Worm (Caenorhabditis elegans) whole organism, midembryonic: ENCODE measurements around the gene bed-2.

Experiments used
- T22C8.4 ChIP-seq: fragments of 200-800 bp; sonication (Bioruptor generic); IDR thresholded peaks from 2 replicates; pipeline ENCODE4 v1.3.6; 2022; ENCODE audit warnings: missing genetic modification characterization, missing compliant biosample characterization
- cog-1 ChIP-seq: sonication (generic microtip); optimal IDR thresholded peaks from 2 replicates; lab custom pipeline; 2016; ENCODE audit warnings: missing genetic modification characterization, missing compliant biosample characterization
- flt-1 ChIP-seq: fragments of 200-800 bp; sonication (Bioruptor generic); IDR thresholded peaks from 2 replicates; pipeline ENCODE4 v1.3.6; 2022; ENCODE audit warnings: missing genetic modification characterization, missing compliant biosample characterization
- klf-2 ChIP-seq: fragments of 200-800 bp; sonication (Bioruptor generic); conservative IDR thresholded peaks from 2 replicates; pipeline ENCODE4 v1.3.6; 2022; ENCODE audit warnings: missing genetic modification reagents, missing genetic modification characterization, missing compliant biosample characterization
- med-1 ChIP-seq: sonication (generic microtip); optimal IDR thresholded peaks from 2 replicates; lab custom pipeline; 2017; ENCODE audit warnings: missing genetic modification characterization, mild to moderate bottlenecking, missing compliant biosample characterization, antibody characterized with exemption, missing genetic modification reagents; ENCODE audit not compliant: insufficient read depth
- ref-1 ChIP-seq: fragments of 200-800 bp; sonication (Bioruptor generic); conservative IDR thresholded peaks from 2 replicates; pipeline ENCODE4 v1.3.6; 2022; ENCODE audit warnings: missing genetic modification reagents, missing genetic modification characterization, missing compliant biosample characterization
- tab-1 ChIP-seq: fragments of 200-800 bp; sonication (Bioruptor generic); IDR thresholded peaks from 2 replicates; pipeline ENCODE4 v1.3.6; 2022; ENCODE audit warnings: missing genetic modification characterization, missing compliant biosample characterization
- ztf-23 ChIP-seq: fragments of 200-800 bp; sonication (Bioruptor generic); IDR thresholded peaks from 2 replicates; pipeline ENCODE4 v1.3.6; 2022; ENCODE audit warnings: missing genetic modification reagents, missing genetic modification characterization, missing compliant biosample characterization
- ztf-29 ChIP-seq: fragments of 200-800 bp; sonication (Bioruptor generic); IDR thresholded peaks from 2 replicates; pipeline ENCODE4 v1.3.6; 2022; ENCODE audit warnings: missing genetic modification reagents, missing genetic modification characterization, missing compliant biosample characterization

Gene bed-2

DNA sequence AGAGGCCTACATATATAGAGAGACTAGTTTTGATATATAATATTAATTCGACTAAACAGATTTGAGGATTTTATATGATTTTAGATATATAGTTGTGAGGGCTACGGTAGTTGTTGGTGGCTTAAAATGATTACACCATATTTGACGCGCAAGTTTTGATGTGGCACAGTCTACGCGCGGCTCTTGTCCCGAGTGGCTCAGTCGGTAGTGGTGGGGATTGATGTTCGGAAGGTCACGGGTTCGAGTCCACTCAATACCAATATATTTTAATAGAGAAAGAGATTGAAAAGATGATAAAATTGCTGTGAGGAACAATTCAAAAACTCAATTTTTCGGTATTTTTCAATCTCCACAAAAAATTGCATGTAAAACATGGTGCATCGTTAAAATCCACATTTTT lies 2.3 kb upstream of the bed-2 start:
- TF ChIP-seq flt-1 (GFP tag; lab: Robert Waterston, UW): 0 out of 2 replicates have a peak, but pooled peaks have one; percentile 8
- no peak for TF ChIP-seq ref-1 (GFP tag; lab: Robert Waterston, UW)
- TF ChIP-seq med-1: no peak
- TF ChIP-seq ztf-23 (GFP tag; lab: Robert Waterston, UW): no peak

- TF ChIP-seq tab-1 (GFP tag; lab: Robert Waterston, UW) (no peak), flt-1 (GFP tag; lab: Robert Waterston, UW) (0 out of 2 replicates have a peak, but pooled peaks have one; percentile 44)
These were observed 728 bp upstream of the bed-2 start for ce11 chrIII:11471336-11471735.

- TF ChIP-seq med-1 (peak; percentile 10), cog-1 (tag; lab: Kevin White, UChicago) (no peak), flt-1 (GFP tag; lab: Robert Waterston, UW) (peak; percentile 25; the same call in 1 of the 2 replicates), tab-1 (GFP tag; lab: Robert Waterston, UW) (no peak), T22C8.4 (GFP tag; lab: Robert Waterston, UW) (no peak), ztf-23 (GFP tag; lab: Robert Waterston, UW) (peak; percentile 54; the same call in 1 of the 2 replicates)
These were observed 2.8 kb downstream of the bed-2 start for ce11 chrIII:11467631-11468481.

ce11 chrIII:11466420-11467188 lies 4.0 kb downstream of the bed-2 start:
- 0 out of 2 replicates have a peak, but pooled peaks have one; percentile 7 for TF ChIP-seq ztf-23 (GFP tag; lab: Robert Waterston, UW)
- no peak for TF ChIP-seq cog-1 (tag; lab: Kevin White, UChicago)
- no peak for TF ChIP-seq med-1
- TF ChIP-seq T22C8.4 (GFP tag; lab: Robert Waterston, UW): peak; percentile 77
- no peak for TF ChIP-seq ztf-29 (GFP tag; lab: Robert Waterston, UW)

DNA sequence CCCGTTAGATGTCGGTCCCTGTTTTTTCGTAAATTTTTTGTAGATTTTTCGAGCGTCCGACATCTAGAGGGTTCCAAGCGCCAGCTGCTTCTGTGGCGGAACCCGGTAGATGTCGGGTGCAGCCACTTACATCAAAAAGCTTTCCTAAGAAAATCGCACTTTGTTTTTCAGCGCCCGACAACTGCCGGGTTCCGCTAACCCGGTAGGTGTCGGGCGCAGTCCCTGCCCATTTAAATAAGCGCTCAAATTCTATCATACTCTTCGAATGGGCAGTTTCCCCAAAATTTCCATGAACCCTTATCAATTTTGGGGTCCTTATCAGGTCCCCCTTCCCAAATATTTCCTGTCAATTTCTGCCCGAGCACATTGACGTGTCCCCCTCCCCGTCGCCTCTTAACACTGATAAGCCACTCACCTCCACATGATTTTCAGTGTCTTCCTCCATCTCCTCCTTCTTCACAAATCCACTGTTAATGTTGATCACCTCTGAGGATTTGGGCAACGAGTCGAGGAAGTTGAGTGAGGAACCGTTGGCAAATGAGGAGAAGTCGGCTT lies 5.1 kb downstream of the bed-2 start:
- TF ChIP-seq med-1 (no peak), ztf-23 (GFP tag; lab: Robert Waterston, UW) (no peak), tab-1 (GFP tag; lab: Robert Waterston, UW) (no peak), cog-1 (tag; lab: Kevin White, UChicago) (no peak), T22C8.4 (GFP tag; lab: Robert Waterston, UW) (no peak), klf-2 (GFP tag; lab: Robert Waterston, UW) (no peak), flt-1 (GFP tag; lab: Robert Waterston, UW) (no peak)

ce11 chrIII:11463726-11464125 lies 6.9 kb downstream of the bed-2 start:
- 0 out of 2 replicates have a peak, but pooled peaks have one; percentile 10 for TF ChIP-seq klf-2 (GFP tag; lab: Robert Waterston, UW)
- peak; percentile 44; the same call in 1 of the 2 replicates for TF ChIP-seq flt-1 (GFP tag; lab: Robert Waterston, UW)
- no peak for TF ChIP-seq T22C8.4 (GFP tag; lab: Robert Waterston, UW)
- no peak for TF ChIP-seq cog-1 (tag; lab: Kevin White, UChicago)
- 0 out of 2 replicates have a peak, but pooled peaks have one; percentile 20 for TF ChIP-seq ztf-23 (GFP tag; lab: Robert Waterston, UW)
- TF ChIP-seq ref-1 (GFP tag; lab: Robert Waterston, UW): no peak
- no peak for TF ChIP-seq ztf-29 (GFP tag; lab: Robert Waterston, UW)
- no peak for TF ChIP-seq tab-1 (GFP tag; lab: Robert Waterston, UW)

- TF ChIP-seq med-1: no peak
- no peak for TF ChIP-seq T22C8.4 (GFP tag; lab: Robert Waterston, UW)
- TF ChIP-seq klf-2 (GFP tag; lab: Robert Waterston, UW): no peak
- no peak for TF ChIP-seq cog-1 (tag; lab: Kevin White, UChicago)
- no peak for TF ChIP-seq ztf-23 (GFP tag; lab: Robert Waterston, UW)
- TF ChIP-seq flt-1 (GFP tag; lab: Robert Waterston, UW): no peak
- TF ChIP-seq ref-1 (GFP tag; lab: Robert Waterston, UW): no peak
- TF ChIP-seq tab-1 (GFP tag; lab: Robert Waterston, UW): no peak
- TF ChIP-seq ztf-29 (GFP tag; lab: Robert Waterston, UW): no peak
These were observed 8.3 kb downstream of the bed-2 start for ce11 chrIII:11462332-11462731.

DNA sequence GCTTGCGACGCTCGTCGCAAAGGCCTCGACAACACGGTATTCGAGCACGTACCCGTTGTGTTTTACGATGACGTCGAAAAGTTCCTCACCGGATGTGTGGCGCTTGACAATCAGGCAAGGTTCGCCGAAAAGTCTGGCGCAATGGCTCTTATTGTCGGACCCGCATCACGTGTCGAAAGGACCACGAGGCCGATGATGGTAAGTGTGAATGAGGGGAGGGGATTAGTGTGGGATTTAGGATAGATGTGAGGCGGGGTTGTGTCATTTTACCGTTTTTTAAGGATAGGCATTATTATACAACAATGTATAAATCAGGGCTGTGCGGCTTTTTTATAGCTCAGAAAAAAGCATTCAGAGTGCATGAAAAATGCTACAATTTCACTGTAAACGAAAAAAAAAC lies 10.8 kb downstream of the bed-2 start:
- no peak for TF ChIP-seq flt-1 (GFP tag; lab: Robert Waterston, UW)
- TF ChIP-seq tab-1 (GFP tag; lab: Robert Waterston, UW): no peak
- no peak for TF ChIP-seq med-1
- TF ChIP-seq ref-1 (GFP tag; lab: Robert Waterston, UW): no peak
- no peak for TF ChIP-seq T22C8.4 (GFP tag; lab: Robert Waterston, UW)
- no peak for TF ChIP-seq klf-2 (GFP tag; lab: Robert Waterston, UW)
- TF ChIP-seq cog-1 (tag; lab: Kevin White, UChicago): no peak
- TF ChIP-seq ztf-29 (GFP tag; lab: Robert Waterston, UW): no peak
- no peak for TF ChIP-seq ztf-23 (GFP tag; lab: Robert Waterston, UW)

ce11 chrIII:11459041-11459440 lies 11.6 kb downstream of the bed-2 start:
- TF ChIP-seq med-1: no peak
- TF ChIP-seq ztf-29 (GFP tag; lab: Robert Waterston, UW): no peak
- no peak for TF ChIP-seq T22C8.4 (GFP tag; lab: Robert Waterston, UW)
- TF ChIP-seq tab-1 (GFP tag; lab: Robert Waterston, UW): no peak
- no peak for TF ChIP-seq flt-1 (GFP tag; lab: Robert Waterston, UW)
- no peak for TF ChIP-seq cog-1 (tag; lab: Kevin White, UChicago)
- TF ChIP-seq ref-1 (GFP tag; lab: Robert Waterston, UW): no peak
- no peak for TF ChIP-seq klf-2 (GFP tag; lab: Robert Waterston, UW)
- TF ChIP-seq ztf-23 (GFP tag; lab: Robert Waterston, UW): no peak
